Fruit fly (Drosophila melanogaster) whole organism, prepupa: Measurements from ENCODE around the gene CG6204.

Source experiments
- Blimp-1 ChIP-seq: fragments of 200-800 bp; sonication (Bioruptor generic); optimal IDR thresholded peaks from 3 replicates; lab custom pipeline; 2017; ENCODE audit warnings: missing biosample characterization, missing genetic modification characterization, mild to moderate bottlenecking, moderate library complexity, missing genetic modification reagents
- CG11762 ChIP-seq: fragments of 200-800 bp; sonication (Bioruptor generic); optimal IDR thresholded peaks from 3 replicates; lab custom pipeline; 2016; ENCODE audit warnings: missing biosample characterization, missing genetic modification characterization; ENCODE audit not compliant: insufficient read depth
- CG15336 ChIP-seq: fragments of 200-800 bp; sonication (Bioruptor generic); IDR thresholded peaks from 2 replicates; pipeline ENCODE4 v1.3.6; 2022; ENCODE audit warnings: missing biosample characterization, missing genetic modification characterization
- CG1621 ChIP-seq: fragments of 200-800 bp; sonication (Bioruptor generic); optimal IDR thresholded peaks from 3 replicates; lab custom pipeline; 2018; ENCODE audit warnings: missing biosample characterization, mild to moderate bottlenecking, missing genetic modification characterization
- CG3032 ChIP-seq: fragments of 200-800 bp; optimal IDR thresholded peaks from 2 replicates; lab custom pipeline; 2019; ENCODE audit warnings: missing biosample characterization, mild to moderate bottlenecking, missing genetic modification characterization, moderate library complexity
- CG31627 ChIP-seq: fragments of 200-800 bp; sonication (Bioruptor generic); optimal IDR thresholded peaks from 3 replicates; lab custom pipeline; 2016; ENCODE audit warnings: missing biosample characterization, missing genetic modification characterization
- CG32006 ChIP-seq: fragments of 200-800 bp; sonication (Bioruptor generic); optimal IDR thresholded peaks from 3 replicates; lab custom pipeline; 2017; ENCODE audit warnings: missing biosample characterization, mild to moderate bottlenecking, missing genetic modification characterization
- CG34406 ChIP-seq: fragments of 200-800 bp; sonication (Bioruptor generic); optimal IDR thresholded peaks from 3 replicates; lab custom pipeline; 2016; ENCODE audit warnings: missing biosample characterization, missing genetic modification characterization
- CG3919 ChIP-seq: fragments of 200-800 bp; sonication (Bioruptor generic); optimal IDR thresholded peaks from 3 replicates; lab custom pipeline; 2016; ENCODE audit warnings: missing biosample characterization, missing genetic modification characterization
- CG4318 ChIP-seq: fragments of 200-800 bp; sonication (Bioruptor generic); optimal IDR thresholded peaks from 3 replicates; lab custom pipeline; 2017; ENCODE audit warnings: missing biosample characterization, mild to moderate bottlenecking, missing genetic modification characterization
- CG6163 ChIP-seq: fragments of 200-800 bp; sonication (Bioruptor generic); IDR thresholded peaks from 3 replicates; pipeline ENCODE4 v1.3.6; 2022; ENCODE audit warnings: missing biosample characterization, missing genetic modification characterization
- CG6276 ChIP-seq: fragments of 200-800 bp; sonication (Bioruptor generic); optimal IDR thresholded peaks from 2 replicates; lab custom pipeline; 2017; ENCODE audit warnings: missing biosample characterization, mild to moderate bottlenecking, missing genetic modification characterization
- CG6792 ChIP-seq: fragments of 200-800 bp; sonication (Bioruptor generic); optimal IDR thresholded peaks from 3 replicates; lab custom pipeline; 2016; ENCODE audit warnings: missing biosample characterization, missing genetic modification characterization
- CG6854 ChIP-seq: fragments of 200-800 bp; sonication (Bioruptor generic); optimal IDR thresholded peaks from 2 replicates; lab custom pipeline; 2017; ENCODE audit warnings: missing biosample characterization, mild to moderate bottlenecking, missing genetic modification characterization
- CG7368 ChIP-seq: fragments of 200-800 bp; sonication (Bioruptor generic); optimal IDR thresholded peaks from 3 replicates; lab custom pipeline; 2016; ENCODE audit warnings: missing biosample characterization, missing genetic modification characterization
- CG8119 ChIP-seq: fragments of 200-800 bp; sonication (Bioruptor generic); IDR thresholded peaks from 3 replicates; pipeline ENCODE4 v1.3.6; 2022; ENCODE audit warnings: missing biosample characterization, missing genetic modification characterization
- CG8319 ChIP-seq: fragments of 200-800 bp; sonication (Bioruptor generic); optimal IDR thresholded peaks from 3 replicates; lab custom pipeline; 2016; ENCODE audit warnings: missing biosample characterization, missing genetic modification characterization
- CG8632 ChIP-seq: fragments of 200-800 bp; sonication (Bioruptor generic); optimal IDR thresholded peaks from 3 replicates; lab custom pipeline; 2016; ENCODE audit warnings: missing biosample characterization, missing genetic modification characterization
- Eip75B ChIP-seq: fragments of 200-800 bp; sonication (Bioruptor generic); optimal IDR thresholded peaks from 3 replicates; lab custom pipeline; 2016; ENCODE audit warnings: missing biosample characterization, missing genetic modification characterization
- Ets21C ChIP-seq: fragments of 200-800 bp; sonication (Bioruptor generic); optimal IDR thresholded peaks from 3 replicates; lab custom pipeline; 2016; ENCODE audit warnings: missing biosample characterization, missing genetic modification characterization
- Ets96B ChIP-seq: fragments of 200-800 bp; optimal IDR thresholded peaks from 2 replicates; lab custom pipeline; 2019; ENCODE audit warnings: missing biosample characterization, mild to moderate bottlenecking, missing genetic modification characterization, moderate library complexity
- Gug ChIP-seq: fragments of 200-800 bp; sonication (Bioruptor generic); IDR thresholded peaks from 2 replicates; pipeline ENCODE4 v1.3.6; 2022; ENCODE audit warnings: missing biosample characterization, missing genetic modification characterization
- Hr38 ChIP-seq: sonication (Bioruptor generic); optimal IDR thresholded peaks from 2 replicates; lab custom pipeline; 2016; ENCODE audit warnings: missing biosample characterization, missing genetic modification characterization
- Hr4 ChIP-seq: fragments of 200-800 bp; sonication (Bioruptor generic); optimal IDR thresholded peaks from 3 replicates; lab custom pipeline; 2016; ENCODE audit warnings: missing biosample characterization, missing genetic modification characterization
- Lpt ChIP-seq: fragments of 200-800 bp; sonication (Bioruptor generic); optimal IDR thresholded peaks from 3 replicates; lab custom pipeline; 2016; ENCODE audit warnings: missing biosample characterization, missing genetic modification characterization
- OdsH ChIP-seq: fragments of 200-800 bp; sonication (Bioruptor generic); optimal IDR thresholded peaks from 3 replicates; lab custom pipeline; 2016; ENCODE audit warnings: missing biosample characterization, missing genetic modification characterization
- Smox ChIP-seq: fragments of 200-800 bp; sonication (Bioruptor generic); optimal IDR thresholded peaks from 3 replicates; lab custom pipeline; 2016; ENCODE audit warnings: missing biosample characterization, missing genetic modification characterization
- Sox102F ChIP-seq: fragments of 200-800 bp; sonication (Bioruptor generic); optimal IDR thresholded peaks from 2 replicates; lab custom pipeline; 2016; ENCODE audit warnings: missing biosample characterization, mild to moderate bottlenecking, missing genetic modification characterization
- Sox14 ChIP-seq: fragments of 200-800 bp; sonication (Bioruptor generic); optimal IDR thresholded peaks from 3 replicates; lab custom pipeline; 2016; ENCODE audit warnings: missing biosample characterization, missing genetic modification characterization
- Sox15 ChIP-seq: fragments of 200-800 bp; sonication (Bioruptor generic); optimal IDR thresholded peaks from 3 replicates; lab custom pipeline; 2016; ENCODE audit warnings: missing biosample characterization, missing genetic modification characterization
- achi ChIP-seq: fragments of 200-800 bp; sonication (Bioruptor generic); optimal IDR thresholded peaks from 3 replicates; lab custom pipeline; 2016; ENCODE audit warnings: missing biosample characterization, missing genetic modification characterization
- acj6 ChIP-seq: fragments of 200-800 bp; sonication (Bioruptor generic); optimal IDR thresholded peaks from 3 replicates; lab custom pipeline; 2016; ENCODE audit warnings: missing biosample characterization, missing genetic modification characterization
- cyc ChIP-seq: fragments of 200-800 bp; sonication (Bioruptor generic); optimal IDR thresholded peaks from 3 replicates; lab custom pipeline; 2016; ENCODE audit warnings: missing biosample characterization, missing genetic modification characterization
- dsx ChIP-seq: fragments of 200-800 bp; optimal IDR thresholded peaks from 3 replicates; lab custom pipeline; 2019; ENCODE audit warnings: missing biosample characterization, mild to moderate bottlenecking, missing genetic modification characterization, moderate library complexity; ENCODE audit not compliant: poor library complexity, severe bottlenecking
- esn ChIP-seq: fragments of 200-800 bp; sonication (Bioruptor generic); optimal IDR thresholded peaks from 2 replicates; lab custom pipeline; 2016; ENCODE audit warnings: missing biosample characterization, mild to moderate bottlenecking, missing genetic modification characterization, moderate library complexity
- fd59A ChIP-seq: fragments of 200-800 bp; sonication (Bioruptor generic); optimal IDR thresholded peaks from 2 replicates; lab custom pipeline; 2017; ENCODE audit warnings: missing biosample characterization, mild to moderate bottlenecking, missing genetic modification characterization, missing genetic modification reagents
- fd85E ChIP-seq: fragments of 200-800 bp; sonication (Bioruptor generic); optimal IDR thresholded peaks from 3 replicates; lab custom pipeline; 2016; ENCODE audit warnings: missing biosample characterization, missing genetic modification characterization
- fkh ChIP-seq: fragments of 200-800 bp; sonication (Bioruptor generic); optimal IDR thresholded peaks from 3 replicates; lab custom pipeline; 2017; ENCODE audit warnings: missing biosample characterization, mild to moderate bottlenecking, missing genetic modification characterization, moderate library complexity
- net ChIP-seq: fragments of 200-800 bp; sonication (Bioruptor generic); optimal IDR thresholded peaks from 3 replicates; lab custom pipeline; 2016; ENCODE audit warnings: missing biosample characterization, missing genetic modification characterization
- pdm3 ChIP-seq: fragments of 200-800 bp; sonication (Bioruptor generic); optimal IDR thresholded peaks from 3 replicates; lab custom pipeline; 2016; ENCODE audit warnings: missing biosample characterization, missing genetic modification characterization
- ss ChIP-seq, 2 experiments: fragments of 200-800 bp; sonication (Bioruptor generic); optimal IDR thresholded peaks; 2 replicates in 1 of 2; 3 replicates in 1 of 2; lab custom pipeline; 2017 to 2018; ENCODE audit warnings: mild to moderate bottlenecking in 2 of 2, missing biosample characterization in 2 of 2, missing genetic modification characterization in 2 of 2, moderate library complexity in 1 of 2
- svp ChIP-seq: fragments of 200-800 bp; sonication (Bioruptor generic); peaks from one replicate; lab custom pipeline; 2016; ENCODE audit warnings: missing biosample characterization, missing genetic modification characterization
- topi ChIP-seq: fragments of 200-800 bp; sonication (Bioruptor generic); optimal IDR thresholded peaks from 3 replicates; lab custom pipeline; 2016; ENCODE audit warnings: missing biosample characterization, missing genetic modification characterization
- vri ChIP-seq: fragments of 200-800 bp; sonication (Bioruptor generic); optimal IDR thresholded peaks from 3 replicates; lab custom pipeline; 2016; ENCODE audit warnings: missing biosample characterization, mild to moderate bottlenecking, missing genetic modification characterization

Gene CG6204

dm6 chr3R:24151924-24152809, 41.5 kb upstream of the CG6204 start, which contains the start of the genes p38a and CG6178 (continued):
- TF ChIP-seq CG11762 (GFP tag; lab: Kevin White, UChicago) = peak; percentile 93
- peak; percentile 98 for TF ChIP-seq acj6
- peak; percentile 88 for TF ChIP-seq CG8319
- peak; percentile 99 for TF ChIP-seq CG34406 (GFP tag; lab: Kevin White, UChicago)
- TF ChIP-seq Lpt = peak; percentile 96
- TF ChIP-seq vri (GFP tag; lab: Kevin White, UChicago) = peak; percentile 82
- TF ChIP-seq OdsH (GFP tag; lab: Kevin White, UChicago) = peak; percentile 98
- peak; percentile 100 for TF ChIP-seq CG32006 (GFP tag; lab: Kevin White, UChicago)
- peak; percentile 100 for TF ChIP-seq CG8119 (GFP tag; lab: Robert Waterston, UW)
- peak; percentile 88 for TF ChIP-seq cyc
- peak; percentile 99 for TF ChIP-seq CG6276 (GFP tag; lab: Kevin White, UChicago)
- TF ChIP-seq Blimp-1 (GFP tag; lab: Kevin White, UChicago) = peak; percentile 95
- TF ChIP-seq Sox102F (GFP tag; lab: Kevin White, UChicago) = peak; percentile 93
- TF ChIP-seq topi (GFP tag; lab: Kevin White, UChicago) = peak; percentile 92
- TF ChIP-seq pdm3 (GFP tag; lab: Kevin White, UChicago) = peak; percentile 89
- peak; percentile 91 for TF ChIP-seq net (GFP tag; lab: Kevin White, UChicago)
- peak; percentile 95 for TF ChIP-seq CG6854 (GFP tag; lab: Kevin White, UChicago)
- TF ChIP-seq Sox14 (GFP tag; lab: Kevin White, UChicago) = peak; percentile 91
- peak; percentile 96 for TF ChIP-seq CG3919 (GFP tag; lab: Kevin White, UChicago)
- TF ChIP-seq Hr38 = no peak
- peak; percentile 95 for TF ChIP-seq svp (GFP tag; lab: Kevin White, UChicago)

DNA sequence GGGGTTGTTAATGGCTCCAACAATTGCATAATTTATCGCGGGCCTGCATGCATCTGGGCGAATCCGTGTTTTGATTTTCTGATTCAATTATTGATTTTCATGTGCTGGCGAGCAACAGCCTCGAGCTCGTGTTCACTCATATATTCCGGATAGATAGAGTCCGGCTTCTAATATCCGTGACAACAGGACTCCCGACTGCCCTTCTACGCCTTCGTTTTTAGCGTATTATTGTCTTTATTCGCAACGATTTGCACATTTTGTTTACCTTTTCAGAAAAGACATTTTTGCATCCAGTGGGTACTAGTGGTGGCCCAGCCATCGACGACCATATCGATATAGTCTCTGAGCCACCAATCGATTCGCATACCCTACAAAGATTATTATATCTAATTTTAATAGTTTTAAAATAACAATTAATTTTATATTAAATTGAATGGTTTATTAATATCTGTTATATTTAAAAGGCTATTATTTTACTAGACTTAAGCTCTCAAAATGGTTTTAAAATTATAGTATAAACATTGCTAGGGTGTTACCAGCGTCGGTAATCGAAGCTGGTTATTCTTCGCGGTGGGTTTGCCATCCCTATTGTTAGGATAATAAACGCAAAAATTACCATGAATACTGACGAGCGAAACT, 32.3 kb upstream of the CG6204 start, which contains the start of the genes Myo95E and TBC1d7:
TSS of gene Myo95E (minus strand) at position 326 of the 639 bp plus-strand sequence.
TSS of gene TBC1d7 (plus strand) at position 555 of the 639 bp plus-strand sequence.
- TF ChIP-seq CG3032 (peak; percentile 92), fd59A (peak; percentile 72), CG1621 (tag; lab: Kevin White, UChicago) (no peak), CG6792 (peak; percentile 86), Ets96B (tag; lab: Kevin White, UChicago) (peak; percentile 93), CG6854 (GFP tag; lab: Kevin White, UChicago) (peak; percentile 39), achi (GFP tag; lab: Kevin White, UChicago) (peak; percentile 88), Hr4 (GFP tag; lab: Kevin White, UChicago) (peak; percentile 85), acj6 (peak; percentile 89), CG4318 (GFP tag; lab: Kevin White, UChicago) (peak; percentile 80), Ets21C (GFP tag; lab: Kevin White, UChicago) (peak; percentile 70), CG6163 (GFP tag; lab: Robert Waterston, UW) (peak; percentile 93), Smox (no peak), Eip75B (no peak), CG8632 (GFP tag; lab: Kevin White, UChicago) (peak; percentile 88), vri (GFP tag; lab: Kevin White, UChicago) (peak; percentile 75), CG32006 (GFP tag; lab: Kevin White, UChicago) (peak; percentile 91), CG11762 (GFP tag; lab: Kevin White, UChicago) (peak; percentile 75), Gug (GFP tag; lab: Robert Waterston, UW) (peak; percentile 89), CG34406 (GFP tag; lab: Kevin White, UChicago) (peak; percentile 92), pdm3 (GFP tag; lab: Kevin White, UChicago) (no peak), esn (peak; percentile 89), CG7368 (peak; percentile 81), CG31627 (GFP tag; lab: Kevin White, UChicago) (peak; percentile 76), fkh (no peak), Sox15 (GFP tag; lab: Kevin White, UChicago) (peak; percentile 80), fd85E (GFP tag; lab: Kevin White, UChicago) (no peak), CG3919 (GFP tag; lab: Kevin White, UChicago) (peak; percentile 90), svp (GFP tag; lab: Kevin White, UChicago) (no peak), ss (GFP tag; optimal IDR thresholded peaks at IDR 0.05; lab: Kevin White, UChicago) (peak in 1 of 2 experiments; percentile 86), CG15336 (GFP tag; lab: Robert Waterston, UW) (peak; percentile 92), net (GFP tag; lab: Kevin White, UChicago) (peak; percentile 84), Sox14 (GFP tag; lab: Kevin White, UChicago) (no peak), topi (GFP tag; lab: Kevin White, UChicago) (peak; percentile 87), dsx (peak; percentile 92), cyc (peak; percentile 83), Blimp-1 (GFP tag; lab: Kevin White, UChicago) (no peak)
